Worm (Caenorhabditis elegans) whole organism, L3 larva: ENCODE measurements around the gene K08D10.10.

Source experiments
- ZK546.5 ChIP-seq: sonication (generic microtip); optimal IDR thresholded peaks from 2 replicates; lab custom pipeline; 2017; ENCODE audit warnings: missing biosample characterization, missing genetic modification characterization
- ama-1 ChIP-seq: fragments of 150-350 bp; optimal IDR thresholded peaks from 2 replicates; lab custom pipeline; 2018
- ceh-28 ChIP-seq: fragments of 150-350 bp; optimal IDR thresholded peaks from 2 replicates; lab custom pipeline; 2014; ENCODE audit warnings: missing biosample characterization, missing genetic modification reagents, missing genetic modification characterization
- ceh-82 ChIP-seq: fragments of 150-350 bp; optimal IDR thresholded peaks from 2 replicates; lab custom pipeline; 2014; ENCODE audit warnings: missing biosample characterization, missing genetic modification characterization
- daf-12 ChIP-seq: fragments of 150-350 bp; optimal IDR thresholded peaks from 2 replicates; lab custom pipeline; 2014; ENCODE audit warnings: missing biosample characterization, missing genetic modification reagents, missing genetic modification characterization
- elt-2 ChIP-seq: sonication (generic microtip); optimal IDR thresholded peaks from 2 replicates; lab custom pipeline; 2016; ENCODE audit warnings: missing genetic modification reagents, mild to moderate bottlenecking, missing genetic modification characterization, missing compliant biosample characterization
- hmg-11 ChIP-seq: sonication (generic microtip); optimal IDR thresholded peaks from 2 replicates; lab custom pipeline; 2016; ENCODE audit warnings: missing genetic modification characterization, missing compliant biosample characterization
- jun-1 ChIP-seq: fragments of 150-350 bp; optimal IDR thresholded peaks from 2 replicates; lab custom pipeline; 2014; ENCODE audit warnings: missing biosample characterization, missing genetic modification reagents, missing genetic modification characterization
- lin-39 ChIP-seq: fragments of 150-350 bp; optimal IDR thresholded peaks from 2 replicates; lab custom pipeline; 2018; ENCODE audit warnings: missing biosample characterization, missing genetic modification reagents, missing genetic modification characterization
- nfya-1 ChIP-seq: sonication (generic microtip); optimal IDR thresholded peaks from 2 replicates; lab custom pipeline; 2017; ENCODE audit warnings: missing genetic modification characterization, mild to moderate bottlenecking, missing compliant biosample characterization, antibody characterized with exemption, moderate library complexity; ENCODE audit not compliant: insufficient read depth
- nhr-25 ChIP-seq: sonication (generic microtip); optimal IDR thresholded peaks from 2 replicates; lab custom pipeline; 2017; ENCODE audit warnings: missing biosample characterization, missing genetic modification characterization
- nhr-28 ChIP-seq: fragments of 150-350 bp; optimal IDR thresholded peaks from 2 replicates; lab custom pipeline; 2014; ENCODE audit warnings: missing biosample characterization, missing genetic modification characterization
- nhr-77 ChIP-seq: fragments of 150-350 bp; optimal IDR thresholded peaks from 2 replicates; lab custom pipeline; 2014; ENCODE audit warnings: missing biosample characterization, missing genetic modification characterization
- zag-1 ChIP-seq: fragments of 150-350 bp; optimal IDR thresholded peaks from 2 replicates; lab custom pipeline; 2014; ENCODE audit warnings: missing biosample characterization, missing genetic modification characterization

ce11 chrIV:4204275-4204674 is 52.2 kb downstream of the K08D10.10 start, which contains the start of gene pax-2:
- no peak for TF ChIP-seq jun-1
- no peak for TF ChIP-seq lin-39
- TF ChIP-seq ceh-82, result no peak
- no peak for TF ChIP-seq ama-1 (lab: Kevin White, UChicago)
- no peak for TF ChIP-seq elt-2 (tag; lab: Kevin White, UChicago)
- TF ChIP-seq ceh-28 (tag; lab: Kevin White, UChicago), result no peak
- no peak for TF ChIP-seq nhr-28 (tag; lab: Kevin White, UChicago)
- TF ChIP-seq hmg-11 (tag; lab: Kevin White, UChicago), result no peak
- TF ChIP-seq nhr-77, result no peak
- no peak for TF ChIP-seq zag-1 (tag; lab: Kevin White, UChicago)
- no peak for TF ChIP-seq ZK546.5 (tag; lab: Kevin White, UChicago)
- TF ChIP-seq nhr-25, result no peak
- no peak for TF ChIP-seq nfya-1 (tag; lab: Kevin White, UChicago)
- no peak for TF ChIP-seq daf-12 (tag; lab: Kevin White, UChicago)
